Fruit fly (Drosophila melanogaster) Kc167 (cell line): ENCODE measurements around the gene Cp7Fc.

ENCODE experiments used
- h ChIP-seq: fragments of >200 bp; optimal IDR thresholded peaks from 3 replicates; lab custom pipeline; 2018; ENCODE audit warnings: missing external identifiers
- ttk ChIP-seq: sonication (Bioruptor generic); optimal IDR thresholded peaks from 2 replicates; lab custom pipeline; 2017; ENCODE audit warnings: missing external identifiers

dm6 chrX:8512251-8512650 is 35.3 kb downstream of the Cp7Fc start:
- no peak for TF ChIP-seq h (lab: Kevin White, UChicago)
- TF ChIP-seq ttk (lab: Kevin White, UChicago) = no peak
